Fruit fly (Drosophila melanogaster): ENCODE results near the gene RpS15Aa.

DNA sequence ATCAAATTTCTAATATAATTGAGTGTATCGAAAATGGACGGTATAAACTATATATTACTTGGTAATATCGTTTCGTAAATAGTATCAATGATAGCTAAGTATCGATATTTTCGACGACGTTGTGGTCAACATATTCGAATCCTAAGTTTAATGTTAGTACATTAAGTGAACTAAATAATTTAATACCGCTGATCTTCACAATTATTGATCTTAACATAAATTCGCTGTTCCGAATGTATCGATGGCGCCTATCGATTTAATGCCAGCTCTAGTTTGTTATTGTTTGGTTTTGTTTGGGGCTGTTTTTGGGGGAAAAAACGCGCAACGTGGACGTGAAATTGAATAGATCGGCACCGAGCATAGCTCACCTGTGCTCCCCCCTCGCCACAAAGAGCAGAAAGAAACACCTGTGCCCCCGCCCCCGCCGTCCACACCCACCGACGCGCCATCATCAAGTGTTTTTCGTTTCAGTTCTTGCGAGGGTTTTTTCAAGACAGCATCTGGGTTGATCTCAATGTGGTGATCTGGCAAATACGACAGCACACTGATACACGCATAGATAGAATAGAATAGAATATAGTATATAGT, 51.7 kb downstream of the RpS15Aa start:
- TF ChIP-seq pan (optimal IDR thresholded peaks at IDR 0.05) (no peak), CG8478 (optimal IDR thresholded peaks at IDR 0.05) (no peak)
